Fruit fly (Drosophila melanogaster) whole organism, embryonic: ENCODE measurements around the gene fwd.

ENCODE experiments used
- Awh ChIP-seq: fragments of 200-800 bp; sonication (Bioruptor generic); IDR thresholded peaks from 2 replicates; pipeline ENCODE4, ENCODE4 v1.3.6; 2022; ENCODE audit warnings: missing biosample characterization, missing genetic modification characterization
- CG10366 ChIP-seq: fragments of 200-800 bp; sonication (Bioruptor generic); IDR thresholded peaks from 2 replicates; pipeline ENCODE4 v1.3.6; 2022; ENCODE audit warnings: missing biosample characterization, missing genetic modification characterization
- CG11456 ChIP-seq: fragments of 200-800 bp; sonication (Bioruptor generic); IDR thresholded peaks from 3 replicates; pipeline ENCODE4 v1.3.6; 2022; ENCODE audit warnings: missing biosample characterization, missing genetic modification characterization
- CG11504 ChIP-seq: fragments of 200-800 bp; sonication (Bioruptor generic); optimal IDR thresholded peaks from 3 replicates; lab custom pipeline; 2019; ENCODE audit warnings: missing biosample characterization, mild to moderate bottlenecking, missing genetic modification characterization, moderate library complexity
- CG1233 ChIP-seq: fragments of 200-800 bp; sonication (Bioruptor generic); optimal IDR thresholded peaks from 4 replicates; lab custom pipeline; 2018; ENCODE audit warnings: missing biosample characterization, mild to moderate bottlenecking, missing genetic modification characterization
- CG12769 ChIP-seq: fragments of 200-800 bp; sonication (Bioruptor generic); optimal IDR thresholded peaks from 2 replicates; lab custom pipeline; 2019; ENCODE audit warnings: missing biosample characterization, mild to moderate bottlenecking, missing genetic modification characterization, moderate library complexity
- CG1529 ChIP-seq: fragments of 200-800 bp; sonication (Bioruptor generic); optimal IDR thresholded peaks from 3 replicates; lab custom pipeline; 2018; ENCODE audit warnings: missing biosample characterization, missing genetic modification characterization
- CG1602 ChIP-seq: fragments of 200-800 bp; sonication (Bioruptor generic); optimal IDR thresholded peaks from 3 replicates; lab custom pipeline; 2016; ENCODE audit warnings: missing biosample characterization, missing genetic modification characterization
- CG1647 ChIP-seq: fragments of 200-800 bp; sonication (Bioruptor generic); optimal IDR thresholded peaks from 3 replicates; lab custom pipeline; 2016; ENCODE audit warnings: missing biosample characterization, missing genetic modification characterization
- CG18476 ChIP-seq: fragments of 200-800 bp; sonication (Bioruptor generic); optimal IDR thresholded peaks from 2 replicates; lab custom pipeline; 2016; ENCODE audit warnings: missing biosample characterization, mild to moderate bottlenecking, missing genetic modification characterization
- CG18619 ChIP-seq: fragments of 200-800 bp; sonication (Bioruptor generic); optimal IDR thresholded peaks from 3 replicates; lab custom pipeline; 2017; ENCODE audit warnings: missing biosample characterization, mild to moderate bottlenecking, missing genetic modification characterization
- CG2889 ChIP-seq: fragments of 200-800 bp; sonication (Bioruptor generic); IDR thresholded peaks from 3 replicates; pipeline ENCODE4 v1.3.6; 2022; ENCODE audit warnings: missing biosample characterization, missing genetic modification characterization
- CG30403 ChIP-seq: fragments of 200-800 bp; sonication (Bioruptor generic); optimal IDR thresholded peaks from 3 replicates; lab custom pipeline; 2016; ENCODE audit warnings: missing biosample characterization, missing genetic modification characterization
- CG6765 ChIP-seq: fragments of 200-800 bp; sonication (Bioruptor generic); optimal IDR thresholded peaks from 3 replicates; lab custom pipeline; 2017; ENCODE audit warnings: missing biosample characterization, mild to moderate bottlenecking, missing genetic modification characterization
- CG7271 ChIP-seq: fragments of 200-800 bp; sonication (Bioruptor generic); optimal IDR thresholded peaks from 2 replicates; lab custom pipeline; 2018; ENCODE audit warnings: missing biosample characterization, mild to moderate bottlenecking, missing genetic modification characterization, moderate library complexity
- CG7963 ChIP-seq: fragments of 200-800 bp; sonication (Bioruptor generic); IDR thresholded peaks from 3 replicates; pipeline ENCODE4 v1.3.6; 2022; ENCODE audit warnings: missing biosample characterization, missing genetic modification characterization; ENCODE audit not compliant: partially characterized antibody
- CG8089 ChIP-seq: fragments of 200-800 bp; sonication (Bioruptor generic); optimal IDR thresholded peaks from 3 replicates; lab custom pipeline; 2016; ENCODE audit warnings: missing biosample characterization, missing genetic modification characterization
- CG8765 ChIP-seq: fragments of 200-800 bp; sonication (Bioruptor generic); IDR thresholded peaks from 2 replicates; pipeline ENCODE4 v1.3.6; 2022; ENCODE audit warnings: missing biosample characterization, missing genetic modification characterization
- Chrac-16 ChIP-seq: fragments of 200-800 bp; sonication (Bioruptor generic); optimal IDR thresholded peaks from 3 replicates; lab custom pipeline; 2016; ENCODE audit warnings: missing biosample characterization, missing genetic modification characterization
- HLH4C ChIP-seq: fragments of 200-800 bp; sonication (Bioruptor generic); IDR thresholded peaks from 3 replicates; pipeline ENCODE4 v1.3.6; 2022; ENCODE audit warnings: missing biosample characterization, missing genetic modification characterization; ENCODE audit not compliant: partially characterized antibody
- Hand ChIP-seq: fragments of 200-800 bp; sonication (Bioruptor generic); optimal IDR thresholded peaks from 2 replicates; lab custom pipeline; 2017; ENCODE audit warnings: mild to moderate bottlenecking, missing biosample characterization, missing genetic modification reagents, missing genetic modification characterization
- HmgZ ChIP-seq: fragments of 200-800 bp; sonication (Bioruptor generic); optimal IDR thresholded peaks from 2 replicates; lab custom pipeline; 2018; ENCODE audit warnings: missing biosample characterization, mild to moderate bottlenecking, missing genetic modification characterization
- Hr3 ChIP-seq: fragments of 200-800 bp; sonication (Bioruptor generic); optimal IDR thresholded peaks from 3 replicates; lab custom pipeline; 2016; ENCODE audit warnings: missing biosample characterization, missing genetic modification characterization
- NC2α ChIP-seq: fragments of 200-800 bp; sonication (Bioruptor generic); optimal IDR thresholded peaks from 2 replicates; lab custom pipeline; 2016; ENCODE audit warnings: missing biosample characterization, missing genetic modification characterization
- NK7.1 ChIP-seq: fragments of 200-800 bp; sonication (Bioruptor generic); optimal IDR thresholded peaks from 3 replicates; lab custom pipeline; 2016; ENCODE audit warnings: missing biosample characterization, missing genetic modification characterization
- Neu2 ChIP-seq: fragments of 200-800 bp; sonication (Bioruptor generic); optimal IDR thresholded peaks from 3 replicates; lab custom pipeline; 2016; ENCODE audit warnings: missing biosample characterization, missing genetic modification characterization, borderline replicate concordance
- Nf-YB ChIP-seq: fragments of 200-800 bp; sonication (Bioruptor generic); optimal IDR thresholded peaks from 3 replicates; lab custom pipeline; 2019; ENCODE audit warnings: missing biosample characterization, mild to moderate bottlenecking, missing genetic modification characterization, moderate library complexity
- Pdp1 ChIP-seq, 2 experiments: fragments of 200-800 bp; sonication (Bioruptor generic); optimal IDR thresholded peaks; 3 replicates each; lab custom pipeline; 2016; ENCODE audit warnings: missing biosample characterization in 2 of 2, missing genetic modification characterization in 2 of 2, mild to moderate bottlenecking in 1 of 2, moderate library complexity in 1 of 2
- Sry-δ ChIP-seq: fragments of 200-800 bp; sonication (Bioruptor generic); optimal IDR thresholded peaks from 2 replicates; lab custom pipeline; 2016; ENCODE audit warnings: missing biosample characterization, missing genetic modification characterization
- chn ChIP-seq: fragments of 200-800 bp; sonication (Bioruptor generic); optimal IDR thresholded peaks from 2 replicates; lab custom pipeline; 2016; ENCODE audit warnings: missing biosample characterization, missing genetic modification characterization
- dmrt11E ChIP-seq: fragments of 200-800 bp; sonication (Bioruptor generic); optimal IDR thresholded peaks from 3 replicates; lab custom pipeline; 2018; ENCODE audit warnings: missing biosample characterization, mild to moderate bottlenecking, missing genetic modification characterization, moderate library complexity
- fru ChIP-seq: fragments of >200 bp; optimal IDR thresholded peaks from 2 replicates; lab custom pipeline; 2017
- ftz-f1 ChIP-seq: fragments of 200-800 bp; sonication (Bioruptor generic); optimal IDR thresholded peaks from 2 replicates; lab custom pipeline; 2016; ENCODE audit warnings: missing biosample characterization, missing genetic modification characterization
- hb ChIP-seq: fragments of 200-800 bp; sonication (Bioruptor generic); IDR thresholded peaks from 3 replicates; pipeline ENCODE4 v1.3.6; 2022; ENCODE audit warnings: missing biosample characterization, missing genetic modification characterization; ENCODE audit not compliant: partially characterized antibody
- jigr1 ChIP-seq: fragments of 200-800 bp; sonication (Bioruptor generic); IDR thresholded peaks from 3 replicates; pipeline ENCODE4 v1.3.6; 2022; ENCODE audit warnings: missing biosample characterization, missing genetic modification characterization
- ken ChIP-seq: fragments of 200-800 bp; sonication (Bioruptor generic); IDR thresholded peaks from 3 replicates; pipeline ENCODE4 v1.3.6; 2022; ENCODE audit warnings: missing biosample characterization, missing genetic modification characterization
- kni ChIP-seq: fragments of 200-800 bp; sonication (Bioruptor generic); optimal IDR thresholded peaks from 3 replicates; lab custom pipeline; 2017; ENCODE audit warnings: mild to moderate bottlenecking, missing biosample characterization, missing genetic modification reagents, missing genetic modification characterization
- knrl ChIP-seq: fragments of 200-800 bp; sonication (Bioruptor generic); IDR thresholded peaks from 3 replicates; pipeline ENCODE4 v1.3.6; 2022; ENCODE audit warnings: missing biosample characterization, missing genetic modification characterization; ENCODE audit not compliant: partially characterized antibody
- lmd ChIP-seq: fragments of 200-800 bp; sonication (Bioruptor generic); IDR thresholded peaks from 2 replicates; pipeline ENCODE4 v1.3.6; 2022; ENCODE audit warnings: missing biosample characterization, missing genetic modification characterization
- lov ChIP-seq, 2 experiments: fragments of 200-800 bp in 1 of 2; fragments of >200 bp in 1 of 2; sonication (Bioruptor generic) in 1 of 2; IDR thresholded peaks in 1 of 2; optimal IDR thresholded peaks in 1 of 2; 2 replicates in 1 of 2; 3 replicates in 1 of 2; pipeline versions ENCODE4 v1.3.6 to Lab custom; 2017 to 2022; ENCODE audit warnings: missing biosample characterization in 1 of 2, missing genetic modification characterization in 1 of 2
- mam ChIP-seq: fragments of 200-800 bp; sonication (Bioruptor generic); optimal IDR thresholded peaks from 3 replicates; lab custom pipeline; 2016; ENCODE audit warnings: missing biosample characterization, missing genetic modification characterization
- ranshi ChIP-seq: fragments of 200-800 bp; sonication (Bioruptor generic); IDR thresholded peaks from 2 replicates; pipeline ENCODE4 v1.3.6; 2022; ENCODE audit warnings: missing biosample characterization, missing genetic modification characterization
- slou ChIP-seq: fragments of 200-800 bp; sonication (Bioruptor generic); optimal IDR thresholded peaks from 3 replicates; lab custom pipeline; 2016; ENCODE audit warnings: missing biosample characterization, missing genetic modification characterization
- sqz ChIP-seq: fragments of 200-800 bp; sonication (Bioruptor generic); optimal IDR thresholded peaks from 3 replicates; lab custom pipeline; 2018; ENCODE audit warnings: missing biosample characterization, mild to moderate bottlenecking, missing genetic modification characterization
- tll ChIP-seq, 2 experiments: fragments of 200-800 bp in 1 of 2; fragments of >200 bp in 1 of 2; sonication (Bioruptor generic) in 1 of 2; optimal IDR thresholded peaks; 2 replicates each; lab custom pipeline; 2017 to 2019; ENCODE audit warnings: missing biosample characterization in 2 of 2, missing genetic modification characterization in 2 of 2, mild to moderate bottlenecking in 1 of 2, moderate library complexity in 1 of 2
- toy ChIP-seq: fragments of 200-800 bp; sonication (Bioruptor generic); IDR thresholded peaks from 2 replicates; pipeline ENCODE4 v1.3.6; 2022; ENCODE audit warnings: missing biosample characterization, missing genetic modification characterization
- vvl ChIP-seq: fragments of 200-800 bp; sonication (Bioruptor generic); IDR thresholded peaks from 2 replicates; pipeline ENCODE4 v1.3.6; 2022; ENCODE audit warnings: missing biosample characterization, missing genetic modification characterization

The fwd gene

DNA sequence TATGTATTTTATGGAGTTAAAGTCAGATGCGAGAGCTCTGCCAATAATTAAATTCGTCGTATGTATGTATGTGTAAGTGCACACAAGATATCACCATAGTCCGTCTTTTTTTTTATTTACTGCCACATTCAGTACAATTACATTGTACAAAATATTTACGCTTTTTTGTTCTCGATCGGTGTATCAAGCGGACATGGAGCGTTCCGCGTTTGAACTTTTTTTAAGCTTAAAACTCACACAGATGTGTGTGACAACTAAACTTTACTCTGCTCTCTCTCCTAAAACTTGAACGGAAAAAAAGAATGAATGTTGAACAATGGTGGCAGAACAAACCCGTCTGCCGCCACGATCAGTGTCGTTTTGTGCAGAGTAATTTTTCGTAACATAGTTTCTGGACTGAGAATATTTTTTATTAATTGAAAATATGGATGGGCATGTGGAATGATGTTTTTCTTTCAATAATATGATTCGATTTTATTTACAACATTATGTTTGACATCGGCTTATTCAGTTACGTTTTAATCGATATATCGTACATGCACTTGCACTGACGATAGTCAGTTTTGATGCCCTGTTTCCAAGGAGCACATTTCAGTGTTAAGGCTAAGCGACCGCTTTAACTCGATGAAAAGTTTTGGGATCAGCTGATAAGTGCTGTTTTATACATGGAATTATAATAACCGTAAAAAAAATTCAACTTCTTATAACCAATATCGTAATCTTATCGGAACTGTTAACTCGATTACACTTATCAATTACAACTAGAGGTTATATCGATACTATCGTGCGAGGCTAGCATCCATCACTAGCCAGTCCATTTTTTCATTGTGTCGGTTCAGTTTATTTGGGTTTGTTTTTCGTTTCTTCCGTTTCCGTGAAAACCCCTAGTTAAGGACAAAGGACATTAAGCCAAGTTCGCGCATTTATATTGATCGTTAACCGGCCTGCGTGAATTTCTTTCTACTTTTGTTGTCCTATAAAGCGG, 27.3 kb upstream of the fwd start, which contains the start of gene mth (continued):
- TF ChIP-seq toy (GFP tag; lab: Robert Waterston, UW) (no peak), lmd (GFP tag; lab: Robert Waterston, UW) (0 out of 2 replicates have a peak, but pooled peaks have one; percentile 25), CG1529 (GFP tag; lab: Kevin White, UChicago) (no peak), CG7271 (tag; lab: Kevin White, UChicago) (no peak), HLH4C (peak; percentile 99), lov (optimal IDR thresholded peaks at IDR 0.05; lab: Kevin White, UChicago) (no peak), lov (GFP tag; IDR thresholded peaks at IDR 0.05; lab: Robert Waterston, UW) (no peak), Neu2 (GFP tag; lab: Kevin White, UChicago) (peak; percentile 87), chn (GFP tag; lab: Kevin White, UChicago) (peak; percentile 43), CG10366 (GFP tag; lab: Robert Waterston, UW) (peak; percentile 51), Pdp1 (GFP tag; optimal IDR thresholded peaks at IDR 0.05; lab: Kevin White, UChicago) (peak; percentile 50 to 64), slou (no peak), CG11504 (tag; lab: Kevin White, UChicago) (peak; percentile 57), ken (GFP tag; lab: Robert Waterston, UW) (peak; percentile 58; the same call in 1 of the 3 replicates), CG1647 (GFP tag; lab: Kevin White, UChicago) (peak; percentile 7), fru (no peak), NC2α (peak; percentile 33), mam (GFP tag; lab: Kevin White, UChicago) (peak; percentile 77), CG8089 (peak; percentile 52), CG6765 (no peak), Hand (GFP tag; lab: Kevin White, UChicago) (no peak), Awh (GFP tag; lab: Robert Waterston, UW) (no peak), jigr1 (no peak), CG1233 (no peak), ranshi (GFP tag; lab: Robert Waterston, UW) (0 out of 2 replicates have a peak, but pooled peaks have one; percentile 15), Sry-δ (GFP tag; lab: Kevin White, UChicago) (peak; percentile 98), CG1602 (GFP tag; lab: Kevin White, UChicago) (peak; percentile 42), HmgZ (tag; lab: Kevin White, UChicago) (peak; percentile 30), CG30403 (GFP tag; lab: Kevin White, UChicago) (peak; percentile 54), CG18619 (no peak), CG18476 (peak; percentile 16), kni (GFP tag; lab: Kevin White, UChicago) (peak; percentile 4), CG2889 (GFP tag; lab: Robert Waterston, UW) (no peak), knrl (GFP tag; lab: Robert Waterston, UW) (peak; percentile 100), sqz (peak; percentile 18), tll (GFP tag; optimal IDR thresholded peaks at IDR 0.05; lab: Kevin White, UChicago) (peak in 1 of 2 experiments; percentile 90), Hr3 (GFP tag; lab: Kevin White, UChicago) (no peak), Nf-YB (GFP tag; lab: Kevin White, UChicago) (no peak), Chrac-16 (GFP tag; lab: Kevin White, UChicago) (peak; percentile 11), vvl (peak; percentile 51), CG7963 (GFP tag; lab: Robert Waterston, UW) (peak; percentile 94), NK7.1 (no peak), hb (GFP tag; lab: Robert Waterston, UW) (peak; percentile 99), CG8765 (GFP tag; lab: Robert Waterston, UW) (peak; percentile 23; the same call in 1 of the 2 replicates), ftz-f1 (GFP tag; lab: Kevin White, UChicago) (no peak), dmrt11E (tag; lab: Kevin White, UChicago) (peak; percentile 40), CG11456 (peak; percentile 48; the same call in 1 of the 3 replicates), CG12769 (tag; lab: Kevin White, UChicago) (peak; percentile 49)
